Fruit fly (Drosophila melanogaster) whole organism, wandering third instar larva: ENCODE measurements around the gene CG13375.

Source experiments
- Abd-B ChIP-seq: fragments of >200 bp; optimal IDR thresholded peaks from 2 replicates; lab custom pipeline; 2017; ENCODE audit warnings: missing biosample characterization, missing genetic modification characterization
- CG32264 ChIP-seq: fragments of 200-800 bp; sonication (Bioruptor generic); optimal IDR thresholded peaks from 2 replicates; lab custom pipeline; 2016; ENCODE audit warnings: missing biosample characterization, missing genetic modification characterization
- CG9705 ChIP-seq: fragments of 200-800 bp; sonication (Bioruptor generic); optimal IDR thresholded peaks from 2 replicates; lab custom pipeline; 2018; ENCODE audit warnings: missing biosample characterization, mild to moderate bottlenecking, missing genetic modification characterization
- CrebA ChIP-seq: fragments of 200-800 bp; sonication (Bioruptor generic); optimal IDR thresholded peaks from 2 replicates; lab custom pipeline; 2016; ENCODE audit warnings: missing biosample characterization, mild to moderate bottlenecking, missing genetic modification characterization, borderline replicate concordance
- Dfd ChIP-seq: fragments of >200 bp; optimal IDR thresholded peaks from 2 replicates; lab custom pipeline; 2017; ENCODE audit warnings: missing biosample characterization, missing genetic modification characterization
- Dif ChIP-seq: fragments of 200-275, 200-300 bp; sonication (Bioruptor generic); optimal IDR thresholded peaks from 2 replicates; lab custom pipeline; 2018; ENCODE audit warnings: missing biosample characterization, missing genetic modification characterization; ENCODE audit not compliant: partially characterized antibody
- GATAd ChIP-seq: sonication (Bioruptor generic); optimal IDR thresholded peaks from 2 replicates; lab custom pipeline; 2016; ENCODE audit warnings: missing biosample characterization, missing genetic modification characterization
- HLH106 ChIP-seq: fragments of 200-800 bp; optimal IDR thresholded peaks from 3 replicates; lab custom pipeline; 2019; ENCODE audit warnings: missing biosample characterization, mild to moderate bottlenecking, missing genetic modification characterization, moderate library complexity
- Hnf4 ChIP-seq: fragments of 200-800 bp; sonication (Bioruptor generic); optimal IDR thresholded peaks from 2 replicates; lab custom pipeline; 2016; ENCODE audit warnings: missing biosample characterization, mild to moderate bottlenecking, missing genetic modification characterization
- Hr78 ChIP-seq: fragments of >200 bp; optimal IDR thresholded peaks from 2 replicates; lab custom pipeline; 2017; ENCODE audit warnings: missing biosample characterization, missing genetic modification characterization
- Hr83 ChIP-seq: fragments of 200-300 bp; sonication (Bioruptor generic); optimal IDR thresholded peaks from 2 replicates; lab custom pipeline; 2016; ENCODE audit warnings: missing biosample characterization, mild to moderate bottlenecking, missing genetic modification characterization, moderate library complexity; ENCODE audit not compliant: poor library complexity, severe bottlenecking
- Jra ChIP-seq: sonication (Bioruptor generic); optimal IDR thresholded peaks from 2 replicates; lab custom pipeline; 2016; ENCODE audit warnings: missing biosample characterization, missing genetic modification characterization
- Mio ChIP-seq: sonication (Bioruptor generic); optimal IDR thresholded peaks from 2 replicates; lab custom pipeline; 2016; ENCODE audit warnings: missing biosample characterization, missing genetic modification characterization
- Myc ChIP-seq: fragments of >200 bp; optimal IDR thresholded peaks from 2 replicates; lab custom pipeline; 2017
- N ChIP-seq: fragments of >200 bp; optimal IDR thresholded peaks from 2 replicates; lab custom pipeline; 2018; ENCODE audit warnings: missing biosample characterization, missing external identifiers, missing genetic modification characterization
- OdsH ChIP-seq: fragments of 200-800 bp; sonication (Bioruptor generic); optimal IDR thresholded peaks from 2 replicates; lab custom pipeline; 2016; ENCODE audit warnings: missing biosample characterization, mild to moderate bottlenecking, missing genetic modification characterization
- Rel ChIP-seq, 2 experiments: fragments of 200-800 bp; sonication (Bioruptor generic) in 1 of 2; optimal IDR thresholded peaks; 2 replicates in 1 of 2; 3 replicates in 1 of 2; lab custom pipeline; 2016 to 2019; ENCODE audit warnings: mild to moderate bottlenecking in 2 of 2, missing biosample characterization in 2 of 2, missing genetic modification characterization in 2 of 2, moderate library complexity in 1 of 2
- Sp1 ChIP-seq: fragments of 200-800 bp; sonication (Bioruptor generic); optimal IDR thresholded peaks from 3 replicates; lab custom pipeline; 2019; ENCODE audit warnings: missing biosample characterization, mild to moderate bottlenecking, missing genetic modification characterization, moderate library complexity
- Vsx2 ChIP-seq: fragments of 200-300, 225-300 bp; sonication (Bioruptor generic); optimal IDR thresholded peaks from 2 replicates; lab custom pipeline; 2018; ENCODE audit warnings: missing biosample characterization, missing genetic modification characterization; ENCODE audit not compliant: partially characterized antibody
- br ChIP-seq: fragments of 200-800 bp; sonication (Bioruptor generic); optimal IDR thresholded peaks from 2 replicates; lab custom pipeline; 2016; ENCODE audit warnings: missing biosample characterization, missing genetic modification characterization
- brk ChIP-seq: fragments of 200-800 bp; sonication (Bioruptor generic); optimal IDR thresholded peaks from 2 replicates; lab custom pipeline; 2016; ENCODE audit warnings: missing biosample characterization, mild to moderate bottlenecking, missing genetic modification characterization
- dl ChIP-seq, 2 experiments: fragments of 175-275, 200-275 bp in 1 of 2; fragments of 200-275 bp in 1 of 2; sonication (Bioruptor generic); optimal IDR thresholded peaks; lab custom pipeline; 2018; ENCODE audit warnings: mild to moderate bottlenecking in 2 of 2, missing biosample characterization in 2 of 2, missing genetic modification characterization in 2 of 2, moderate library complexity in 2 of 2; ENCODE audit not compliant: partially characterized antibody in 2 of 2, insufficient read depth in 1 of 2
- dmrt93B ChIP-seq: fragments of 200-800 bp; sonication (Bioruptor generic); optimal IDR thresholded peaks from 2 replicates; lab custom pipeline; 2018; ENCODE audit warnings: missing biosample characterization, mild to moderate bottlenecking, missing genetic modification characterization
- dsf ChIP-seq: sonication (Bioruptor generic); optimal IDR thresholded peaks from 2 replicates; lab custom pipeline; 2016; ENCODE audit warnings: missing biosample characterization, missing genetic modification characterization, borderline replicate concordance
- ey ChIP-seq: fragments of 200-800 bp; sonication (Bioruptor generic); optimal IDR thresholded peaks from 2 replicates; lab custom pipeline; 2016; ENCODE audit warnings: missing biosample characterization, missing genetic modification characterization
- foxo ChIP-seq, 2 experiments: fragments of 200-800 bp; sonication (Bioruptor generic); optimal IDR thresholded peaks; 2 replicates in 1 of 2; 3 replicates in 1 of 2; lab custom pipeline; 2016 to 2017; ENCODE audit warnings: missing biosample characterization in 2 of 2, missing genetic modification characterization in 2 of 2
- fru ChIP-seq: fragments of 200-800 bp; sonication (Bioruptor generic); optimal IDR thresholded peaks from 3 replicates; lab custom pipeline; 2016; ENCODE audit warnings: missing biosample characterization, mild to moderate bottlenecking, missing genetic modification characterization
- h ChIP-seq: fragments of 200-800 bp; sonication (Bioruptor generic); optimal IDR thresholded peaks from 3 replicates; lab custom pipeline; 2016; ENCODE audit warnings: missing biosample characterization, mild to moderate bottlenecking, missing genetic modification characterization
- jim ChIP-seq: fragments of 175-275, 200-325 bp; sonication (Bioruptor generic); optimal IDR thresholded peaks from 2 replicates; lab custom pipeline; 2016; ENCODE audit warnings: missing biosample characterization, mild to moderate bottlenecking, missing genetic modification characterization
- lola ChIP-seq: fragments of >200 bp; optimal IDR thresholded peaks from 2 replicates; lab custom pipeline; 2017; ENCODE audit warnings: missing biosample characterization, missing genetic modification characterization
- pan ChIP-seq: fragments of >200 bp; optimal IDR thresholded peaks from 2 replicates; lab custom pipeline; 2017
- psq ChIP-seq: fragments of 200-800 bp; sonication (Bioruptor generic); optimal IDR thresholded peaks from 3 replicates; lab custom pipeline; 2017; ENCODE audit warnings: missing biosample characterization, mild to moderate bottlenecking, missing genetic modification characterization, moderate library complexity
- rgr ChIP-seq: fragments of 200-800 bp; sonication (Bioruptor generic); optimal IDR thresholded peaks from 3 replicates; lab custom pipeline; 2016; ENCODE audit warnings: missing biosample characterization, mild to moderate bottlenecking, missing genetic modification characterization
- sage ChIP-seq: fragments of 200-800 bp; sonication (Bioruptor generic); optimal IDR thresholded peaks from 2 replicates; lab custom pipeline; 2016; ENCODE audit warnings: missing biosample characterization, mild to moderate bottlenecking, missing genetic modification characterization
- sv ChIP-seq: fragments of 200-800 bp; sonication (Bioruptor generic); optimal IDR thresholded peaks from 3 replicates; lab custom pipeline; 2016; ENCODE audit warnings: missing biosample characterization, missing genetic modification characterization
- tai ChIP-seq: sonication (Bioruptor generic); optimal IDR thresholded peaks from 2 replicates; lab custom pipeline; 2016; ENCODE audit warnings: missing biosample characterization, missing genetic modification characterization
- usp ChIP-seq: fragments of >200 bp; optimal IDR thresholded peaks from 2 replicates; lab custom pipeline; 2017; ENCODE audit warnings: missing biosample characterization, missing genetic modification characterization
- woc ChIP-seq: sonication (Bioruptor generic); optimal IDR thresholded peaks from 2 replicates; lab custom pipeline; 2016; ENCODE audit warnings: missing biosample characterization, mild to moderate bottlenecking, missing genetic modification characterization

Gene CG13375

DNA sequence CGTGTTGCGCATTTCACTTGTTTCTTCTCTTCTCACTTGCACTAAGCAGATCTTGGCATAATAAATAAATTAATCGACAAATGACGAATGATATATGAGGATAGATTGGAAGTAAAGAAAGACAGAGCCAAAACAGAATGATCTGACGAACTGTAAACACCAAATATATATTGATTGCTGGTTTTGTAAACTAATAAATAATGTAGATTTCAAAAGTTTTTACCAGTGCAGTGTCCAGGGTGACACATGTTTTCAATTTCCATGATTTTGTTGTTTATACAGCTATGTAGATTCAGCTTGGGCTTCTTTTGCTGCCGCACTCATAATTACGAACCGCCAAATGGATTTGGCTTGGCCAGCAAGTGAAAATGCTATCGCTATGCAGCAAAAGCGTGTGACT is 16.6 kb upstream of the CG13375 start:
- TF ChIP-seq ey (GFP tag; lab: Kevin White, UChicago) (no peak), sage (GFP tag; lab: Kevin White, UChicago) (no peak), Dif (no peak), N (GFP tag; lab: Kevin White, UChicago) (no peak), Abd-B (no peak), CrebA (GFP tag; lab: Kevin White, UChicago) (no peak), Vsx2 (GFP tag; lab: Kevin White, UChicago) (no peak), CG9705 (no peak)

DNA sequence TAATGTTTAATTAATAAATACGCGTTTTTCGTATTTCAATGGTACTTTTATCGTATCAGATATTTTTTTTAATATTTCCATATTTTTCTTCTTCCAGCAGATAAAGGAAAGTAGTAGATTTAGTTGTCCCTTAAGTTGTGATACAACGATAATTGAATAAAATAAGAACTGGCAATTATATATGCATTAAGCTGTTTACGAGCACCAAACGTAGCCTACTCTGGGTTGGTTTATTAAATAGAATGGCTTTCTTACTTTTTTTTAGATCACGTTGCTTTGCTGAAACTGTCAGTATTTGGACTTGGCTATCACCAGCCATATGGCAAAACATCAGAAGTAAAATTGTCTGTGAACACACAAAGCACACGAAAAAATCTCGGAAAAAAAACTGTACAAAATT is 12.6 kb upstream of the CG13375 start, which contains the start of gene CG12470:
TSS of gene CG12470 (plus strand) at position 301 of the 400 bp plus-strand sequence.
- TF ChIP-seq foxo (GFP tag; optimal IDR thresholded peaks at IDR 0.05; lab: Kevin White, UChicago) = no peak
- TF ChIP-seq Vsx2 (GFP tag; lab: Kevin White, UChicago) = no peak
- no peak for TF ChIP-seq Hr78 (GFP tag; lab: Kevin White, UChicago)
- TF ChIP-seq HLH106 = no peak
- TF ChIP-seq CrebA (GFP tag; lab: Kevin White, UChicago) = no peak
- no peak for TF ChIP-seq GATAd (GFP tag; lab: Kevin White, UChicago)
- TF ChIP-seq Dif = no peak
- TF ChIP-seq Myc (lab: Kevin White, UChicago) = no peak
- no peak for TF ChIP-seq fru (GFP tag; lab: Kevin White, UChicago)
- no peak for TF ChIP-seq Hnf4 (GFP tag; lab: Kevin White, UChicago)
- TF ChIP-seq usp (GFP tag; lab: Kevin White, UChicago) = no peak
- TF ChIP-seq brk (GFP tag; lab: Kevin White, UChicago) = no peak
- TF ChIP-seq dsf (GFP tag; lab: Kevin White, UChicago) = no peak

DNA sequence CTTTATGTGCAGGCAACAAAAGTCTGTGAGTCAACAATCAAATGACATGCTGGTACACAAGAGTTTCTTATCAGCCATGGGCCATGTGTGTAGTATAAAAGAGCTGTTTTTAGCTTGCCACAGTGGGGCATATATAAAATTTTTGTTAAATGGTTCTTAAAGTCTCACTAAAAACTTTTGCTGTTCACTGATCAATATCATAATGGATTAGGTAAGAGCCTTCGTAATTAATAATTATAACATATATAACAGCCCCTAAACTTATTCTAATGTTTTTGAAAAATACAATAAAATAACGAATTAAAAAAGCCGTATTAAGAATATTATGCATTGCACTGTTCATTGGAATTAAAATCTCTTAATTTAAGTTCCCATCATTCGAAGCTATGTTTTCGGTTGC is 1.5 kb downstream of the CG13375 start:
- TF ChIP-seq brk (GFP tag; lab: Kevin White, UChicago) (no peak), ey (GFP tag; lab: Kevin White, UChicago) (no peak), rgr (GFP tag; lab: Kevin White, UChicago) (peak; percentile 34), HLH106 (no peak), Myc (lab: Kevin White, UChicago) (no peak), CG9705 (no peak), OdsH (GFP tag; lab: Kevin White, UChicago) (peak; percentile 20), Abd-B (no peak), N (GFP tag; lab: Kevin White, UChicago) (no peak), Hnf4 (GFP tag; lab: Kevin White, UChicago) (no peak), CrebA (GFP tag; lab: Kevin White, UChicago) (no peak), jim (GFP tag; lab: Kevin White, UChicago) (no peak), lola (GFP tag; lab: Kevin White, UChicago) (no peak), Rel (GFP tag; optimal IDR thresholded peaks at IDR 0.05; lab: Kevin White, UChicago) (no peak), Rel (tag; optimal IDR thresholded peaks at IDR 0.05; lab: Kevin White, UChicago) (no peak), sv (no peak), woc (no peak), Hr83 (GFP tag; lab: Kevin White, UChicago) (no peak), Sp1 (GFP tag; lab: Kevin White, UChicago) (no peak), pan (lab: Kevin White, UChicago) (no peak), h (peak; percentile 1), foxo (GFP tag; optimal IDR thresholded peaks at IDR 0.05; lab: Kevin White, UChicago) (peak in 1 of 2 experiments; percentile 16), CG32264 (no peak), Mio (GFP tag; lab: Kevin White, UChicago) (no peak), dmrt93B (GFP tag; lab: Kevin White, UChicago) (no peak), psq (GFP tag; lab: Kevin White, UChicago) (no peak), dsf (GFP tag; lab: Kevin White, UChicago) (no peak), Vsx2 (GFP tag; lab: Kevin White, UChicago) (no peak), Dif (no peak), sage (GFP tag; lab: Kevin White, UChicago) (no peak), Dfd (GFP tag; lab: Kevin White, UChicago) (no peak), Hr78 (GFP tag; lab: Kevin White, UChicago) (no peak), GATAd (GFP tag; lab: Kevin White, UChicago) (no peak), dl (GFP tag; optimal IDR thresholded peaks at IDR 0.05; lab: Kevin White, UChicago; ENCODE audit: insufficient read depth in 1 of 2, partially characterized antibody in 2 of 2) (no peak), tai (GFP tag; lab: Kevin White, UChicago) (no peak), Jra (GFP tag; lab: Kevin White, UChicago) (no peak), usp (GFP tag; lab: Kevin White, UChicago) (no peak), fru (GFP tag; lab: Kevin White, UChicago) (peak; percentile 8), br (GFP tag; lab: Kevin White, UChicago) (no peak)
